Worm (Caenorhabditis elegans) whole organism, young adult: ENCODE data around the gene spe-29.

ENCODE experiments used
- D2030.7 ChIP-seq: fragments of 200-800 bp; sonication (Bioruptor generic); IDR thresholded peaks from 2 replicates; pipeline ENCODE4 v1.3.6; 2022; ENCODE audit warnings: missing genetic modification reagents, missing genetic modification characterization, missing compliant biosample characterization
- F37B4.10 ChIP-seq: fragments of 200-800 bp; sonication (Bioruptor generic); IDR thresholded peaks from 2 replicates; pipeline ENCODE4 v1.3.6; 2022; ENCODE audit warnings: missing genetic modification characterization, missing compliant biosample characterization
- F57C9.4 ChIP-seq: sonication (generic microtip); optimal IDR thresholded peaks from 2 replicates; lab custom pipeline; 2017; ENCODE audit warnings: mild to moderate bottlenecking, missing genetic modification characterization, missing compliant biosample characterization
- K11D2.4 ChIP-seq: fragments of 200-800 bp; sonication (Bioruptor generic); IDR thresholded peaks from 2 replicates; pipeline ENCODE4 v1.3.6; 2022; ENCODE audit warnings: missing genetic modification reagents, missing genetic modification characterization, missing compliant biosample characterization
- attf-5 ChIP-seq: fragments of 200-800 bp; sonication (Bioruptor generic); optimal IDR thresholded peaks from 2 replicates; lab custom pipeline; 2018; ENCODE audit warnings: mild to moderate bottlenecking, missing genetic modification characterization, missing compliant biosample characterization
- attf-6 ChIP-seq: fragments of 200-800 bp; sonication (Bioruptor generic); IDR thresholded peaks from 2 replicates; pipeline ENCODE4 v1.3.6; 2022; ENCODE audit warnings: missing genetic modification reagents, missing genetic modification characterization, missing compliant biosample characterization
- bed-1 ChIP-seq: fragments of 200-800 bp; sonication (Bioruptor generic); IDR thresholded peaks from 2 replicates; pipeline ENCODE4 v1.3.6; 2022; ENCODE audit warnings: missing genetic modification reagents, missing genetic modification characterization, missing compliant biosample characterization
- bed-2 ChIP-seq: fragments of 200-800 bp; sonication (Bioruptor generic); IDR thresholded peaks from 2 replicates; pipeline ENCODE4 v1.3.6; 2022; ENCODE audit warnings: missing genetic modification reagents, missing genetic modification characterization, missing compliant biosample characterization
- ccch-3 ChIP-seq: fragments of 200-800 bp; sonication (Bioruptor generic); optimal IDR thresholded peaks from 2 replicates; lab custom pipeline; 2018; ENCODE audit warnings: mild to moderate bottlenecking, missing genetic modification characterization, missing compliant biosample characterization
- ceh-40 ChIP-seq: fragments of 200-800 bp; sonication (Bioruptor generic); IDR thresholded peaks from 2 replicates; pipeline ENCODE4 v1.3.6; 2022; ENCODE audit warnings: missing genetic modification characterization, missing compliant biosample characterization
- ceh-58 ChIP-seq: fragments of 200-800 bp; sonication (Bioruptor generic); IDR thresholded peaks from 2 replicates; pipeline ENCODE4 v1.3.6; 2022; ENCODE audit warnings: missing genetic modification characterization, missing compliant biosample characterization
- chd-7 ChIP-seq: sonication (generic microtip); optimal IDR thresholded peaks from 2 replicates; lab custom pipeline; 2016; ENCODE audit warnings: mild to moderate bottlenecking, missing genetic modification characterization, moderate library complexity, missing compliant biosample characterization
- die-1 ChIP-seq: sonication (generic microtip); optimal IDR thresholded peaks from 2 replicates; lab custom pipeline; 2016; ENCODE audit warnings: missing genotype, mild to moderate bottlenecking, missing genetic modification characterization, missing compliant biosample characterization
- dox-1 ChIP-seq: fragments of 200-800 bp; sonication (Bioruptor generic); IDR thresholded peaks from 2 replicates; pipeline ENCODE4 v1.3.6; 2022; ENCODE audit warnings: missing genetic modification reagents, missing genetic modification characterization, missing compliant biosample characterization
- dpl-1 ChIP-seq: fragments of 150-350 bp; optimal IDR thresholded peaks from 2 replicates; lab custom pipeline; 2014; ENCODE audit warnings: missing biosample characterization, missing genetic modification reagents, missing genetic modification characterization
- egrh-3 ChIP-seq: fragments of 200-800 bp; sonication (Bioruptor generic); IDR thresholded peaks from 2 replicates; pipeline ENCODE4 v1.3.6; 2022; ENCODE audit warnings: missing genetic modification reagents, missing genetic modification characterization, missing compliant biosample characterization
- ets-4 ChIP-seq: fragments of 200-800 bp; sonication (Bioruptor generic); optimal IDR thresholded peaks from 2 replicates; lab custom pipeline; 2018; ENCODE audit warnings: mild to moderate bottlenecking, missing genetic modification characterization, missing compliant biosample characterization
- gei-17 ChIP-seq: fragments of 200-800 bp; sonication (Bioruptor generic); optimal IDR thresholded peaks from 2 replicates; lab custom pipeline; 2018; ENCODE audit warnings: mild to moderate bottlenecking, missing genetic modification characterization, missing compliant biosample characterization
- him-1 ChIP-seq: sonication (generic microtip); optimal IDR thresholded peaks from 2 replicates; lab custom pipeline; 2016; ENCODE audit warnings: missing genotype, missing genetic modification reagents, missing genetic modification characterization, missing compliant biosample characterization
- hlh-12 ChIP-seq: sonication (generic microtip); optimal IDR thresholded peaks from 2 replicates; lab custom pipeline; 2016; ENCODE audit warnings: missing genetic modification characterization, missing compliant biosample characterization
- hlh-26 ChIP-seq: fragments of 200-800 bp; sonication (Bioruptor generic); conservative IDR thresholded peaks from 2 replicates; pipeline ENCODE4 v1.3.6; 2022; ENCODE audit warnings: missing genetic modification reagents, missing genetic modification characterization, missing compliant biosample characterization
- hmg-20 ChIP-seq: fragments of 200-800 bp; sonication (Bioruptor generic); IDR thresholded peaks from 2 replicates; pipeline ENCODE4 v1.3.6; 2022; ENCODE audit warnings: missing genetic modification reagents, missing genetic modification characterization, missing compliant biosample characterization
- hsf-1 ChIP-seq: fragments of 200-800 bp; sonication (Bioruptor generic); IDR thresholded peaks from 2 replicates; pipeline ENCODE4 v1.3.6; 2022; ENCODE audit warnings: missing genetic modification reagents, missing genetic modification characterization, missing compliant biosample characterization
- let-526 ChIP-seq: fragments of 200-800 bp; sonication (Bioruptor generic); IDR thresholded peaks from 2 replicates; pipeline ENCODE4 v1.3.6; 2022; ENCODE audit warnings: missing genetic modification reagents, missing genetic modification characterization, missing compliant biosample characterization
- mxl-1 ChIP-seq: sonication (generic microtip); optimal IDR thresholded peaks from 2 replicates; lab custom pipeline; 2016; ENCODE audit warnings: missing genetic modification characterization, missing compliant biosample characterization
- nfya-1 ChIP-seq: sonication (generic microtip); optimal IDR thresholded peaks from 2 replicates; lab custom pipeline; 2017; ENCODE audit warnings: antibody characterized with exemption, missing compliant biosample characterization, missing genetic modification characterization, borderline replicate concordance; ENCODE audit not compliant: insufficient read depth
- nhr-120 ChIP-seq: fragments of 200-800 bp; sonication (Bioruptor generic); IDR thresholded peaks from 2 replicates; pipeline ENCODE4 v1.3.6; 2022; ENCODE audit warnings: missing genetic modification characterization, missing compliant biosample characterization
- nhr-179 ChIP-seq: sonication (generic microtip); optimal IDR thresholded peaks from 2 replicates; lab custom pipeline; 2016; ENCODE audit warnings: mild to moderate bottlenecking, missing genetic modification characterization, missing compliant biosample characterization
- nhr-27 ChIP-seq: fragments of 200-800 bp; sonication (Bioruptor generic); optimal IDR thresholded peaks from 2 replicates; lab custom pipeline; 2018; ENCODE audit warnings: mild to moderate bottlenecking, missing genetic modification characterization, moderate library complexity, missing compliant biosample characterization
- nhr-90 ChIP-seq: sonication (generic microtip); optimal IDR thresholded peaks from 2 replicates; lab custom pipeline; 2016; ENCODE audit warnings: missing genotype, mild to moderate bottlenecking, missing genetic modification characterization, missing compliant biosample characterization
- pha-4 ChIP-seq: fragments of 150-350 bp; sonication (generic microtip); optimal IDR thresholded peaks from 2 replicates; lab custom pipeline; 2014; ENCODE audit warnings: missing biosample characterization, missing genetic modification reagents, missing genetic modification characterization
- rcor-1 ChIP-seq: fragments of 200-800 bp; sonication (Bioruptor generic); IDR thresholded peaks from 2 replicates; pipeline ENCODE4 v1.3.6; 2022; ENCODE audit warnings: missing genetic modification reagents, missing genetic modification characterization, missing compliant biosample characterization
- sea-2 ChIP-seq: fragments of 200-800 bp; sonication (Bioruptor generic); IDR thresholded peaks from 2 replicates; pipeline ENCODE4 v1.3.6; 2022; ENCODE audit warnings: missing genetic modification characterization, missing compliant biosample characterization
- snpc-3.4 ChIP-seq: sonication (generic microtip); optimal IDR thresholded peaks from 2 replicates; lab custom pipeline; 2017; ENCODE audit warnings: missing genetic modification characterization, mild to moderate bottlenecking, missing compliant biosample characterization, antibody characterized with exemption, moderate library complexity, missing genotype, missing genetic modification reagents
- somi-1 ChIP-seq: fragments of 200-800 bp; sonication (Bioruptor generic); optimal IDR thresholded peaks from 2 replicates; lab custom pipeline; 2018; ENCODE audit warnings: mild to moderate bottlenecking, missing genetic modification characterization, missing compliant biosample characterization
- tbp1 ChIP-seq: fragments of 200-800 bp; sonication (Bioruptor generic); optimal IDR thresholded peaks from 2 replicates; lab custom pipeline; 2018; ENCODE audit warnings: mild to moderate bottlenecking, missing genetic modification characterization, missing compliant biosample characterization
- tlf-1 ChIP-seq: fragments of 200-800 bp; sonication (Bioruptor generic); optimal IDR thresholded peaks from 2 replicates; lab custom pipeline; 2018; ENCODE audit warnings: mild to moderate bottlenecking, missing genetic modification characterization, missing compliant biosample characterization
- zfh-2 ChIP-seq: fragments of 200-800 bp; sonication (Bioruptor generic); conservative IDR thresholded peaks from 2 replicates; pipeline ENCODE4 v1.3.6; 2022; ENCODE audit warnings: missing genetic modification reagents, missing genetic modification characterization, missing compliant biosample characterization
- ztf-25 ChIP-seq: fragments of 200-800 bp; sonication (Bioruptor generic); IDR thresholded peaks from 2 replicates; pipeline ENCODE4 v1.3.6; 2022; ENCODE audit warnings: missing genetic modification reagents, missing genetic modification characterization, missing compliant biosample characterization
- ztf-26 ChIP-seq: sonication (generic microtip); optimal IDR thresholded peaks from 2 replicates; lab custom pipeline; 2017; ENCODE audit warnings: missing genetic modification characterization, missing compliant biosample characterization

Gene spe-29

ce11 chrIV:9963945-9964344, 30.3 kb downstream of the spe-29 start, which contains the start of gene T13H10.2:
Gene T13H10.2, plus strand, starts transcription at chrIV:9964245.
- TF ChIP-seq hlh-12 (tag; lab: Kevin White, UChicago): no peak
- no peak for TF ChIP-seq sea-2 (GFP tag; lab: Robert Waterston, UW)
- no peak for TF ChIP-seq egrh-3 (GFP tag; lab: Robert Waterston, UW)
- TF ChIP-seq hlh-26 (GFP tag; lab: Robert Waterston, UW): no peak
- no peak for TF ChIP-seq attf-6
- TF ChIP-seq somi-1 (GFP tag; lab: Kevin White, UChicago): no peak
- TF ChIP-seq tbp1: no peak
- TF ChIP-seq ceh-58: no peak
- no peak for TF ChIP-seq nhr-27
- no peak for TF ChIP-seq nhr-90 (tag; lab: Kevin White, UChicago)

- no peak for TF ChIP-seq gei-17 (GFP tag; lab: Kevin White, UChicago)
- TF ChIP-seq ccch-3 (GFP tag; lab: Kevin White, UChicago): no peak
- no peak for TF ChIP-seq die-1 (tag; lab: Kevin White, UChicago)
- no peak for TF ChIP-seq nhr-120 (GFP tag; lab: Robert Waterston, UW)
- TF ChIP-seq zfh-2 (GFP tag; lab: Robert Waterston, UW): no peak
- TF ChIP-seq dox-1 (GFP tag; lab: Robert Waterston, UW): no peak
These were observed 35.4 kb downstream of the spe-29 start, which contains the start of the genes kin-5 and C47E12.11 for ce11 chrIV:9969081-9969480. Gene kin-5, minus strand, starts transcription at chrIV:9969181. Gene C47E12.11, plus strand, starts transcription at chrIV:9969400.

DNA sequence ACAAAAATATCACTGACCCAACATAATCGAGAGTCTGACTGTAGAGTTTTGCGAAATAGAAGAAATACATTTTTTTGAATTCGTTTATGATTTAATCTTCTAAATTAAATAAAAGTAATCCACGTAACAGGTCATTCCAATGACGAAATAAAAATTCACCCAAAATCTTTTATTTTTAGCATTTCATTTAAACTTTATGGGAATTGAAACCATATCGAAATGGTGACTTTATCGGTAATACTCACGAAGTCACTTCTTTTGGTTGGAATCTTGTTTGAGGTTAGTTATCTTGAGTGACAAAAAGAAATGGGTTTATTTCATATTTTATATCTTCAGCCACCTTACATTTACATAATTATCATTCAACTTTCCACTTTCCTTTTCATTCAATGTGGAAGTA, 38.9 kb downstream of the spe-29 start, which contains the start of the genes C47E12.12 and C47E12.10:
TSS of gene C47E12.12 (minus strand) at position 101 of the 400 bp plus-strand sequence.
TSS of gene C47E12.10 (plus strand) at position 172 of the 400 bp plus-strand sequence.
- TF ChIP-seq ceh-40 (GFP tag; lab: Robert Waterston, UW): no peak
- no peak for TF ChIP-seq bed-1 (GFP tag; lab: Robert Waterston, UW)
- TF ChIP-seq rcor-1 (GFP tag; lab: Robert Waterston, UW): no peak
- no peak for TF ChIP-seq nfya-1 (tag; lab: Kevin White, UChicago)
- no peak for TF ChIP-seq F37B4.10 (GFP tag; lab: Robert Waterston, UW)

- TF ChIP-seq ztf-26 (no peak), bed-2 (GFP tag; lab: Robert Waterston, UW) (no peak), nhr-179 (no peak), ztf-25 (GFP tag; lab: Robert Waterston, UW) (no peak)
- TF ChIP-seq, all 124 proteins: peak for 0
These were observed 40.7 kb downstream of the spe-29 start, which contains the start of gene C47E12.9 for ce11 chrIV:9974392-9974791. Gene C47E12.9, plus strand, starts transcription at chrIV:9974692.

ce11 chrIV:9976284-9976683, 42.6 kb downstream of the spe-29 start, which contains the start of gene C47E12.14:
Gene C47E12.14, minus strand, starts transcription at chrIV:9976384.
- TF ChIP-seq let-526 (GFP tag; lab: Robert Waterston, UW) (no peak), attf-5 (GFP tag; lab: Kevin White, UChicago) (no peak), chd-7 (tag; lab: Kevin White, UChicago) (no peak), mxl-1 (tag; lab: Kevin White, UChicago) (no peak), hmg-20 (no peak), K11D2.4 (GFP tag; lab: Robert Waterston, UW) (no peak), him-1 (tag; lab: Kevin White, UChicago) (no peak), pha-4 (no peak), ztf-25 (GFP tag; lab: Robert Waterston, UW) (no peak), hsf-1 (GFP tag; lab: Robert Waterston, UW) (no peak), hlh-12 (tag; lab: Kevin White, UChicago) (no peak), nhr-27 (no peak), dpl-1 (no peak), snpc-3.4 (tag; lab: Kevin White, UChicago) (no peak), ets-4 (GFP tag; lab: Kevin White, UChicago) (no peak), tlf-1 (GFP tag; lab: Kevin White, UChicago) (no peak), F57C9.4 (tag; lab: Kevin White, UChicago) (no peak), D2030.7 (GFP tag; lab: Robert Waterston, UW) (no peak)
- TF ChIP-seq, all 124 proteins: peak for 0
